Fruit fly (Drosophila melanogaster) whole organism, embryonic: Measurements from ENCODE around the gene ClC-a.

ENCODE experiments used
- BEAF-32 ChIP-seq: fragments of 200-800 bp; sonication (Bioruptor generic); optimal IDR thresholded peaks from 3 replicates; lab custom pipeline; 2017; ENCODE audit warnings: missing biosample characterization, missing genetic modification characterization, mild to moderate bottlenecking, moderate library complexity, missing genetic modification reagents
- C15 ChIP-seq: fragments of 200-800 bp; sonication (Bioruptor generic); IDR thresholded peaks from 3 replicates; pipeline ENCODE4 v1.3.6; 2022; ENCODE audit warnings: missing biosample characterization, missing genetic modification characterization
- CG10209 ChIP-seq: fragments of 200-800 bp; sonication (Bioruptor generic); optimal IDR thresholded peaks from 3 replicates; lab custom pipeline; 2017; ENCODE audit warnings: missing biosample characterization, mild to moderate bottlenecking, missing genetic modification characterization, missing genetic modification reagents
- CG11093 ChIP-seq: fragments of 200-800 bp; sonication (Bioruptor generic); IDR thresholded peaks from 3 replicates; pipeline ENCODE4 v1.3.6; 2022; ENCODE audit warnings: missing biosample characterization, missing genetic modification characterization
- CG11695 ChIP-seq: fragments of 200-800 bp; sonication (Bioruptor generic); IDR thresholded peaks from 3 replicates; pipeline ENCODE4 v1.3.6; 2022; ENCODE audit warnings: missing biosample characterization, missing genetic modification characterization
- CG11696 ChIP-seq: fragments of 200-800 bp; sonication (Bioruptor generic); IDR thresholded peaks from 2 replicates; pipeline ENCODE4 v1.3.6; 2022; ENCODE audit warnings: missing biosample characterization, missing genetic modification characterization
- CG12104 ChIP-seq: fragments of 200-800 bp; sonication (Bioruptor generic); optimal IDR thresholded peaks from 3 replicates; lab custom pipeline; 2016; ENCODE audit warnings: missing biosample characterization, missing genetic modification characterization
- CG12155 ChIP-seq: fragments of 200-800 bp; sonication (Bioruptor generic); optimal IDR thresholded peaks from 3 replicates; lab custom pipeline; 2016; ENCODE audit warnings: missing biosample characterization, missing genetic modification characterization
- CG12391 ChIP-seq: fragments of 200-800 bp; sonication (Bioruptor generic); optimal IDR thresholded peaks from 3 replicates; lab custom pipeline; 2018; ENCODE audit warnings: missing biosample characterization, mild to moderate bottlenecking, missing genetic modification characterization, moderate library complexity
- CG14441 ChIP-seq: fragments of 200-800 bp; sonication (Bioruptor generic); IDR thresholded peaks from 2 replicates; pipeline ENCODE4 v1.3.6; 2022; ENCODE audit warnings: missing biosample characterization, missing genetic modification characterization
- CG15073 ChIP-seq: fragments of 200-800 bp; sonication (Bioruptor generic); optimal IDR thresholded peaks from 2 replicates; lab custom pipeline; 2016; ENCODE audit warnings: missing biosample characterization, missing genetic modification characterization
- CG15269 ChIP-seq: fragments of 200-800 bp; sonication (Bioruptor generic); optimal IDR thresholded peaks from 2 replicates; lab custom pipeline; 2018; ENCODE audit warnings: missing biosample characterization, mild to moderate bottlenecking, missing genetic modification characterization, moderate library complexity
- CG1647 ChIP-seq: fragments of 200-800 bp; sonication (Bioruptor generic); optimal IDR thresholded peaks from 3 replicates; lab custom pipeline; 2016; ENCODE audit warnings: missing biosample characterization, missing genetic modification characterization
- CG30020 ChIP-seq: fragments of 200-800 bp; optimal IDR thresholded peaks from 2 replicates; lab custom pipeline; 2019; ENCODE audit warnings: missing biosample characterization, mild to moderate bottlenecking, missing genetic modification characterization, moderate library complexity
- CG31388 ChIP-seq: fragments of 200-800 bp; sonication (Bioruptor generic); optimal IDR thresholded peaks from 2 replicates; lab custom pipeline; 2016; ENCODE audit warnings: missing biosample characterization, missing genetic modification characterization
- CG6683 ChIP-seq: fragments of 200-800 bp; sonication (Bioruptor generic); optimal IDR thresholded peaks from 2 replicates; lab custom pipeline; 2017; ENCODE audit warnings: missing biosample characterization, mild to moderate bottlenecking, missing genetic modification characterization, missing genetic modification reagents
- CG9797 ChIP-seq: fragments of 200-800 bp; sonication (Bioruptor generic); optimal IDR thresholded peaks from 3 replicates; lab custom pipeline; 2018; ENCODE audit warnings: missing biosample characterization, mild to moderate bottlenecking, missing genetic modification characterization
- CG9876 ChIP-seq: fragments of 200-800 bp; sonication (Bioruptor generic); optimal IDR thresholded peaks from 2 replicates; lab custom pipeline; 2016; ENCODE audit warnings: missing biosample characterization, missing genetic modification characterization
- Chrac-16 ChIP-seq: fragments of 200-800 bp; sonication (Bioruptor generic); optimal IDR thresholded peaks from 3 replicates; lab custom pipeline; 2016; ENCODE audit warnings: missing biosample characterization, missing genetic modification characterization
- CrebB ChIP-seq: fragments of 200-800 bp; sonication (Bioruptor generic); optimal IDR thresholded peaks from 3 replicates; lab custom pipeline; 2018; ENCODE audit warnings: missing biosample characterization, mild to moderate bottlenecking, missing genetic modification characterization
- Dek ChIP-seq: fragments of 200-800 bp; sonication (Bioruptor generic); optimal IDR thresholded peaks from 3 replicates; lab custom pipeline; 2019; ENCODE audit warnings: missing biosample characterization, mild to moderate bottlenecking, missing genetic modification characterization, moderate library complexity
- Fer3 ChIP-seq: fragments of 200-800 bp; sonication (Bioruptor generic); optimal IDR thresholded peaks from 2 replicates; lab custom pipeline; 2018; ENCODE audit warnings: missing biosample characterization, mild to moderate bottlenecking, missing genetic modification characterization, moderate library complexity
- Gsc ChIP-seq: fragments of 200-800 bp; sonication (Bioruptor generic); IDR thresholded peaks from 2 replicates; pipeline ENCODE4 v1.3.6; 2022; ENCODE audit warnings: missing biosample characterization, missing genetic modification characterization
- Gug ChIP-seq: fragments of 200-800 bp; sonication (Bioruptor generic); IDR thresholded peaks from 4 replicates; pipeline ENCODE4 v1.3.6; 2022; ENCODE audit warnings: missing biosample characterization, missing genetic modification characterization
- Hr39 ChIP-seq: fragments of >200 bp; optimal IDR thresholded peaks from 2 replicates; lab custom pipeline; 2017
- Lpt ChIP-seq: fragments of >200 bp; optimal IDR thresholded peaks from 2 replicates; lab custom pipeline; 2018; ENCODE audit warnings: missing biosample characterization, missing genetic modification characterization
- Mad ChIP-seq: fragments of 200-800 bp; sonication (Bioruptor generic); optimal IDR thresholded peaks from 2 replicates; lab custom pipeline; 2016; ENCODE audit warnings: missing biosample characterization, missing genetic modification characterization
- Side ChIP-seq: fragments of 200-800 bp; sonication (Bioruptor generic); optimal IDR thresholded peaks from 2 replicates; lab custom pipeline; 2016; ENCODE audit warnings: missing biosample characterization, missing genetic modification characterization
- Stat92E ChIP-seq, 3 experiments: fragments of >200 bp in 2 of 3; fragments of 200-800 bp in 1 of 3; sonication (Bioruptor generic) in 1 of 3; optimal IDR thresholded peaks; 2 replicates each; lab custom pipeline; 2017 to 2019; ENCODE audit warnings: missing biosample characterization in 3 of 3, missing genetic modification characterization in 3 of 3, mild to moderate bottlenecking in 1 of 3, moderate library complexity in 1 of 3
- ab ChIP-seq: fragments of 200-800 bp; sonication (Bioruptor generic); optimal IDR thresholded peaks from 2 replicates; lab custom pipeline; 2016; ENCODE audit warnings: missing biosample characterization, missing genetic modification characterization
- bigmax ChIP-seq: fragments of 200-800 bp; sonication (Bioruptor generic); optimal IDR thresholded peaks from 2 replicates; lab custom pipeline; 2018; ENCODE audit warnings: missing biosample characterization, mild to moderate bottlenecking, missing genetic modification characterization
- chn ChIP-seq: fragments of 200-800 bp; sonication (Bioruptor generic); optimal IDR thresholded peaks from 2 replicates; lab custom pipeline; 2016; ENCODE audit warnings: missing biosample characterization, missing genetic modification characterization
- crc ChIP-seq: fragments of 200-800 bp; sonication (Bioruptor generic); optimal IDR thresholded peaks from 2 replicates; lab custom pipeline; 2016; ENCODE audit warnings: missing biosample characterization, missing genetic modification characterization
- dimm ChIP-seq: fragments of 200-800 bp; sonication (Bioruptor generic); IDR thresholded peaks from 2 replicates; pipeline ENCODE4 v1.3.6; 2022; ENCODE audit warnings: missing biosample characterization, missing genetic modification characterization
- dysf ChIP-seq: fragments of 200-800 bp; sonication (Bioruptor generic); IDR thresholded peaks from 3 replicates; pipeline ENCODE4 v1.3.6; 2022; ENCODE audit warnings: missing biosample characterization, missing genetic modification characterization
- eve ChIP-seq, 2 experiments: fragments of >200 bp; optimal IDR thresholded peaks; 2 replicates each; lab custom pipeline; 2017; ENCODE audit warnings: missing biosample characterization in 2 of 2, missing genetic modification characterization in 2 of 2
- gcm ChIP-seq: fragments of 200-800 bp; sonication (Bioruptor generic); optimal IDR thresholded peaks from 2 replicates; lab custom pipeline; 2019; ENCODE audit warnings: missing biosample characterization, mild to moderate bottlenecking, missing genetic modification characterization, moderate library complexity
- gcm2 ChIP-seq: fragments of 200-800 bp; sonication (Bioruptor generic); optimal IDR thresholded peaks from 2 replicates; lab custom pipeline; 2016; ENCODE audit warnings: missing biosample characterization, missing genetic modification characterization
- grn ChIP-seq: fragments of 200-800 bp; sonication (Bioruptor generic); optimal IDR thresholded peaks from 3 replicates; lab custom pipeline; 2017; ENCODE audit warnings: missing biosample characterization, missing genetic modification characterization
- gro ChIP-seq: fragments of 200-800 bp; sonication (Bioruptor generic); optimal IDR thresholded peaks from 2 replicates; lab custom pipeline; 2016; ENCODE audit warnings: missing biosample characterization, missing genetic modification characterization
- hb ChIP-seq: fragments of 200-800 bp; sonication (Bioruptor generic); IDR thresholded peaks from 3 replicates; pipeline ENCODE4 v1.3.6; 2022; ENCODE audit warnings: missing biosample characterization, missing genetic modification characterization; ENCODE audit not compliant: partially characterized antibody
- knrl ChIP-seq: fragments of 200-800 bp; sonication (Bioruptor generic); IDR thresholded peaks from 3 replicates; pipeline ENCODE4 v1.3.6; 2022; ENCODE audit warnings: missing biosample characterization, missing genetic modification characterization; ENCODE audit not compliant: partially characterized antibody
- nau ChIP-seq: fragments of 200-800 bp; sonication (Bioruptor generic); optimal IDR thresholded peaks from 3 replicates; lab custom pipeline; 2017; ENCODE audit warnings: missing biosample characterization, mild to moderate bottlenecking, missing genetic modification characterization, missing genetic modification reagents
- nerfin-1 ChIP-seq: fragments of 200-800 bp; sonication (Bioruptor generic); optimal IDR thresholded peaks from 3 replicates; lab custom pipeline; 2019; ENCODE audit warnings: missing biosample characterization, mild to moderate bottlenecking, missing genetic modification characterization, moderate library complexity
- phol ChIP-seq: fragments of 200-800 bp; sonication (Bioruptor generic); optimal IDR thresholded peaks from 3 replicates; lab custom pipeline; 2018; ENCODE audit warnings: missing biosample characterization, mild to moderate bottlenecking, missing genetic modification characterization, moderate library complexity
- sc ChIP-seq, 3 experiments: fragments of >200 bp in 2 of 3; fragments of 200-800 bp in 1 of 3; sonication (Bioruptor generic) in 1 of 3; optimal IDR thresholded peaks; 2 replicates in 2 of 3; 3 replicates in 1 of 3; lab custom pipeline; 2017; ENCODE audit warnings: mild to moderate bottlenecking in 1 of 3, missing biosample characterization in 1 of 3, missing genetic modification characterization in 1 of 3, missing genetic modification reagents in 1 of 3
- sima ChIP-seq: fragments of 200-800 bp; sonication (Bioruptor generic); optimal IDR thresholded peaks from 2 replicates; lab custom pipeline; 2016; ENCODE audit warnings: missing biosample characterization, missing genetic modification characterization
- so ChIP-seq: fragments of 200-800 bp; sonication (Bioruptor generic); IDR thresholded peaks from 3 replicates; pipeline ENCODE4 v1.3.6; 2022; ENCODE audit warnings: missing biosample characterization, missing genetic modification characterization
- tx ChIP-seq: fragments of 200-800 bp; sonication (Bioruptor generic); optimal IDR thresholded peaks from 2 replicates; lab custom pipeline; 2016; ENCODE audit warnings: missing biosample characterization, missing genetic modification characterization
- wor ChIP-seq: fragments of 200-800 bp; sonication (Bioruptor generic); IDR thresholded peaks from 2 replicates; pipeline ENCODE4 v1.3.6; 2022; ENCODE audit warnings: missing biosample characterization, missing genetic modification characterization

Gene ClC-a

dm6 chr3R:11780181-11780688 lies 32.8 kb downstream of the ClC-a start (continued):
- TF ChIP-seq Fer3 (peak; percentile 70), CG11695 (GFP tag; lab: Robert Waterston, UW) (peak; percentile 70; the same call in 2 of the 3 replicates), gcm (GFP tag; lab: Kevin White, UChicago) (peak; percentile 95), gro (no peak), CG9797 (GFP tag; lab: Kevin White, UChicago) (peak; percentile 28), CG30020 (tag; lab: Kevin White, UChicago) (peak; percentile 82), eve (GFP tag; optimal IDR thresholded peaks at IDR 0.05; lab: Kevin White, UChicago) (peak in 1 of 2 experiments; percentile 91), hb (GFP tag; lab: Robert Waterston, UW) (no peak), Side (GFP tag; lab: Kevin White, UChicago) (no peak), crc (no peak), CrebB (tag; lab: Kevin White, UChicago) (peak; percentile 3), ab (GFP tag; lab: Kevin White, UChicago) (peak; percentile 31), nau (peak; percentile 80), gcm2 (no peak), grn (peak; percentile 38), phol (peak; percentile 98), Dek (tag; lab: Kevin White, UChicago) (peak; percentile 67), dimm (peak; percentile 71), knrl (GFP tag; lab: Robert Waterston, UW) (no peak), CG14441 (GFP tag; lab: Robert Waterston, UW) (no peak), CG12155 (peak; percentile 84), CG15073 (GFP tag; lab: Kevin White, UChicago) (peak; percentile 65), CG12104 (peak; percentile 84), CG10209 (peak; percentile 94), Lpt (GFP tag; lab: Kevin White, UChicago) (no peak), CG9876 (GFP tag; lab: Kevin White, UChicago) (no peak), CG15269 (tag; lab: Kevin White, UChicago) (peak; percentile 78), wor (GFP tag; lab: Robert Waterston, UW) (peak; percentile 90), nerfin-1 (tag; lab: Kevin White, UChicago) (peak; percentile 92), Chrac-16 (GFP tag; lab: Kevin White, UChicago) (peak; percentile 90), Stat92E (GFP tag; optimal IDR thresholded peaks at IDR 0.05; lab: Kevin White, UChicago) (peak in 1 of 3 experiments; percentile 91), Mad (GFP tag; lab: Kevin White, UChicago) (peak; percentile 63), C15 (no peak), tx (GFP tag; lab: Kevin White, UChicago) (no peak), BEAF-32 (no peak), CG1647 (GFP tag; lab: Kevin White, UChicago) (peak; percentile 26), sima (GFP tag; lab: Kevin White, UChicago) (no peak), Gug (GFP tag; lab: Robert Waterston, UW) (peak; percentile 87), CG12391 (tag; lab: Kevin White, UChicago) (peak; percentile 97), dysf (GFP tag; lab: Robert Waterston, UW) (peak; percentile 80), Hr39 (lab: Kevin White, UChicago) (no peak), chn (GFP tag; lab: Kevin White, UChicago) (peak; percentile 73), CG6683 (peak; percentile 61), CG11093 (GFP tag; lab: Robert Waterston, UW) (peak; percentile 84), so (GFP tag; lab: Robert Waterston, UW) (peak; percentile 70; the same call in 1 of the 3 replicates), bigmax (no peak), CG31388 (GFP tag; lab: Kevin White, UChicago) (peak; percentile 49), Gsc (GFP tag; lab: Robert Waterston, UW) (peak; percentile 75), CG11696 (GFP tag; lab: Robert Waterston, UW) (no peak), sc (optimal IDR thresholded peaks at IDR 0.05; lab: Kevin White, UChicago) (no peak), sc (GFP tag; optimal IDR thresholded peaks at IDR 0.05; lab: Kevin White, UChicago) (peak; percentile 97)
